Fruit fly (Drosophila melanogaster) whole organism, embryonic: ENCODE data around the gene Oseg1.

Experiments
- Antp ChIP-seq: fragments of 200-800 bp; sonication (Bioruptor generic); optimal IDR thresholded peaks from 3 replicates; lab custom pipeline; 2016; ENCODE audit warnings: missing biosample characterization, missing genetic modification characterization
- CG11247 ChIP-seq: fragments of 200-800 bp; sonication (Bioruptor generic); IDR thresholded peaks from 2 replicates; pipeline ENCODE4 v1.3.6; 2022; ENCODE audit warnings: missing biosample characterization, missing genetic modification characterization
- CG12155 ChIP-seq: fragments of 200-800 bp; sonication (Bioruptor generic); optimal IDR thresholded peaks from 3 replicates; lab custom pipeline; 2016; ENCODE audit warnings: missing biosample characterization, missing genetic modification characterization
- CG13287 ChIP-seq: fragments of 200-800 bp; sonication (Bioruptor generic); IDR thresholded peaks from 2 replicates; pipeline ENCODE4 v1.3.6; 2022; ENCODE audit warnings: missing biosample characterization, missing genetic modification characterization; ENCODE audit not compliant: partially characterized antibody
- CG13296 ChIP-seq: fragments of 200-800 bp; sonication (Bioruptor generic); optimal IDR thresholded peaks from 3 replicates; lab custom pipeline; 2018; ENCODE audit warnings: missing biosample characterization, mild to moderate bottlenecking, missing genetic modification characterization
- CG14014 ChIP-seq: fragments of 200-800 bp; sonication (Bioruptor generic); IDR thresholded peaks from 2 replicates; pipeline ENCODE4 v1.3.6; 2022; ENCODE audit warnings: missing biosample characterization, missing genetic modification characterization
- CG14860 ChIP-seq: fragments of 200-800 bp; sonication (Bioruptor generic); IDR thresholded peaks from 3 replicates; pipeline ENCODE4 v1.3.6; 2022; ENCODE audit warnings: missing biosample characterization, missing genetic modification characterization; ENCODE audit not compliant: partially characterized antibody
- CG16813 ChIP-seq: fragments of 200-800 bp; sonication (Bioruptor generic); IDR thresholded peaks from 3 replicates; pipeline ENCODE4 v1.3.6; 2022; ENCODE audit warnings: missing biosample characterization, missing genetic modification characterization; ENCODE audit not compliant: partially characterized antibody
- CG17359 ChIP-seq: fragments of 200-800 bp; sonication (Bioruptor generic); optimal IDR thresholded peaks from 3 replicates; lab custom pipeline; 2018; ENCODE audit warnings: missing biosample characterization, mild to moderate bottlenecking, missing genetic modification characterization, moderate library complexity
- CG17568 ChIP-seq: fragments of 200-800 bp; sonication (Bioruptor generic); optimal IDR thresholded peaks from 2 replicates; lab custom pipeline; 2018; ENCODE audit warnings: missing biosample characterization, mild to moderate bottlenecking, missing genetic modification characterization, moderate library complexity
- CG2199 ChIP-seq: fragments of 200-800 bp; sonication (Bioruptor generic); IDR thresholded peaks from 3 replicates; pipeline ENCODE4 v1.3.6; 2022; ENCODE audit warnings: missing biosample characterization, missing genetic modification characterization
- CG34376 ChIP-seq: fragments of 200-800 bp; sonication (Bioruptor generic); optimal IDR thresholded peaks from 2 replicates; lab custom pipeline; 2018; ENCODE audit warnings: missing biosample characterization, mild to moderate bottlenecking, missing genetic modification characterization
- CG42726 ChIP-seq: fragments of 200-800 bp; sonication (Bioruptor generic); IDR thresholded peaks from 2 replicates; pipeline ENCODE4 v1.3.6; 2022; ENCODE audit warnings: missing biosample characterization, missing genetic modification characterization; ENCODE audit not compliant: partially characterized antibody
- CG43689 ChIP-seq: fragments of 200-800 bp; sonication (Bioruptor generic); IDR thresholded peaks from 2 replicates; pipeline ENCODE4 v1.3.6; 2022; ENCODE audit warnings: missing biosample characterization, missing genetic modification characterization
- CG4424 ChIP-seq: fragments of 200-800 bp; sonication (Bioruptor generic); optimal IDR thresholded peaks from 3 replicates; lab custom pipeline; 2016; ENCODE audit warnings: missing biosample characterization, missing genetic modification characterization
- CG6654 ChIP-seq: fragments of 200-800 bp; sonication (Bioruptor generic); optimal IDR thresholded peaks from 2 replicates; lab custom pipeline; 2017; ENCODE audit warnings: missing biosample characterization, mild to moderate bottlenecking, missing genetic modification characterization
- CG6791 ChIP-seq: fragments of 200-800 bp; sonication (Bioruptor generic); IDR thresholded peaks from 3 replicates; pipeline ENCODE4 v1.3.6; 2022; ENCODE audit warnings: missing biosample characterization, missing genetic modification characterization; ENCODE audit not compliant: partially characterized antibody
- CG6854 ChIP-seq: fragments of 200-800 bp; sonication (Bioruptor generic); optimal IDR thresholded peaks from 3 replicates; lab custom pipeline; 2017; ENCODE audit warnings: missing biosample characterization, mild to moderate bottlenecking, missing genetic modification characterization
- CG8944 ChIP-seq: fragments of 200-800 bp; sonication (Bioruptor generic); optimal IDR thresholded peaks from 3 replicates; lab custom pipeline; 2016; ENCODE audit warnings: missing biosample characterization, missing genetic modification characterization
- CG9727 ChIP-seq: fragments of 200-800 bp; sonication (Bioruptor generic); optimal IDR thresholded peaks from 3 replicates; lab custom pipeline; 2017; ENCODE audit warnings: missing biosample characterization, mild to moderate bottlenecking, missing genetic modification characterization
- CHES-1-like ChIP-seq: fragments of 200-800 bp; sonication (Bioruptor generic); optimal IDR thresholded peaks from 2 replicates; lab custom pipeline; 2016; ENCODE audit warnings: missing biosample characterization, missing genetic modification characterization
- CTCF ChIP-seq: fragments of 200-800 bp; sonication (Bioruptor generic); optimal IDR thresholded peaks from 2 replicates; lab custom pipeline; 2017; ENCODE audit warnings: missing biosample characterization, mild to moderate bottlenecking, missing genetic modification characterization, moderate library complexity
- Dll ChIP-seq: fragments of 200-800 bp; sonication (Bioruptor generic); IDR thresholded peaks from 4 replicates; pipeline ENCODE4 v1.3.6; 2022; ENCODE audit warnings: missing biosample characterization, missing genetic modification characterization; ENCODE audit not compliant: partially characterized antibody
- Drgx ChIP-seq: fragments of 200-800 bp; sonication (Bioruptor generic); IDR thresholded peaks from 2 replicates; pipeline ENCODE4 v1.3.6; 2022; ENCODE audit warnings: missing biosample characterization, missing genetic modification characterization
- E2f2 ChIP-seq: fragments of 200-800 bp; sonication (Bioruptor generic); IDR thresholded peaks from 2 replicates; pipeline ENCODE4 v1.3.6; 2022; ENCODE audit warnings: missing biosample characterization, missing genetic modification characterization
- Eip74EF ChIP-seq, 2 experiments: fragments of 200-800 bp in 1 of 2; fragments of >200 bp in 1 of 2; sonication (Bioruptor generic) in 1 of 2; optimal IDR thresholded peaks; 2 replicates each; lab custom pipeline; 2017 to 2019; ENCODE audit warnings: missing biosample characterization in 2 of 2, missing genetic modification characterization in 2 of 2, mild to moderate bottlenecking in 1 of 2, moderate library complexity in 1 of 2
- Ets65A ChIP-seq: fragments of 200-800 bp; sonication (Bioruptor generic); peaks from one replicate; lab custom pipeline; 2016; ENCODE audit warnings: missing biosample characterization, missing genetic modification characterization
- HmgZ ChIP-seq: fragments of 200-800 bp; sonication (Bioruptor generic); optimal IDR thresholded peaks from 2 replicates; lab custom pipeline; 2018; ENCODE audit warnings: missing biosample characterization, mild to moderate bottlenecking, missing genetic modification characterization
- Hr3 ChIP-seq: fragments of 200-800 bp; sonication (Bioruptor generic); optimal IDR thresholded peaks from 3 replicates; lab custom pipeline; 2016; ENCODE audit warnings: missing biosample characterization, missing genetic modification characterization
- Opbp ChIP-seq: fragments of 200-800 bp; sonication (Bioruptor generic); IDR thresholded peaks from 3 replicates; pipeline ENCODE4 v1.3.6; 2022; ENCODE audit warnings: missing biosample characterization, missing genetic modification characterization; ENCODE audit not compliant: partially characterized antibody
- Rfx ChIP-seq: fragments of 200-800 bp; sonication (Bioruptor generic); IDR thresholded peaks from 2 replicates; pipeline ENCODE4 v1.3.6; 2022; ENCODE audit warnings: missing biosample characterization, missing genetic modification characterization
- Side ChIP-seq: fragments of 200-800 bp; sonication (Bioruptor generic); optimal IDR thresholded peaks from 2 replicates; lab custom pipeline; 2016; ENCODE audit warnings: missing biosample characterization, missing genetic modification characterization
- Spps ChIP-seq: fragments of 200-800 bp; sonication (Bioruptor generic); optimal IDR thresholded peaks from 2 replicates; lab custom pipeline; 2018; ENCODE audit warnings: missing biosample characterization, mild to moderate bottlenecking, missing genetic modification characterization
- ato ChIP-seq: fragments of 200-800 bp; sonication (Bioruptor generic); IDR thresholded peaks from 2 replicates; pipeline ENCODE4 v1.3.6; 2022; ENCODE audit warnings: missing biosample characterization, missing genetic modification characterization; ENCODE audit not compliant: partially characterized antibody
- bbx ChIP-seq: fragments of 200-800 bp; sonication (Bioruptor generic); IDR thresholded peaks from 2 replicates; pipeline ENCODE4 v1.3.6; 2022; ENCODE audit warnings: missing biosample characterization, missing genetic modification characterization; ENCODE audit not compliant: partially characterized antibody
- chinmo ChIP-seq: fragments of 200-800 bp; sonication (Bioruptor generic); IDR thresholded peaks from 4 replicates; pipeline ENCODE4 v1.3.6; 2022; ENCODE audit warnings: missing biosample characterization, missing genetic modification characterization; ENCODE audit not compliant: partially characterized antibody
- en ChIP-seq: fragments of 200-800 bp; sonication (Bioruptor generic); optimal IDR thresholded peaks from 2 replicates; lab custom pipeline; 2016; ENCODE audit warnings: missing biosample characterization, missing genetic modification characterization
- exex ChIP-seq: fragments of 200-800 bp; sonication (Bioruptor generic); optimal IDR thresholded peaks from 4 replicates; lab custom pipeline; 2018; ENCODE audit warnings: missing biosample characterization, mild to moderate bottlenecking, missing genetic modification characterization, moderate library complexity
- ftz-f1 ChIP-seq: fragments of 200-800 bp; sonication (Bioruptor generic); optimal IDR thresholded peaks from 2 replicates; lab custom pipeline; 2016; ENCODE audit warnings: missing biosample characterization, missing genetic modification characterization
- knrl ChIP-seq: fragments of 200-800 bp; sonication (Bioruptor generic); IDR thresholded peaks from 3 replicates; pipeline ENCODE4 v1.3.6; 2022; ENCODE audit warnings: missing biosample characterization, missing genetic modification characterization; ENCODE audit not compliant: partially characterized antibody
- lov ChIP-seq, 2 experiments: fragments of 200-800 bp in 1 of 2; fragments of >200 bp in 1 of 2; sonication (Bioruptor generic) in 1 of 2; IDR thresholded peaks in 1 of 2; optimal IDR thresholded peaks in 1 of 2; 2 replicates in 1 of 2; 3 replicates in 1 of 2; pipeline versions ENCODE4 v1.3.6 to Lab custom; 2017 to 2022; ENCODE audit warnings: missing biosample characterization in 1 of 2, missing genetic modification characterization in 1 of 2
- sd ChIP-seq: fragments of 200-800 bp; sonication (Bioruptor generic); optimal IDR thresholded peaks from 3 replicates; lab custom pipeline; 2018; ENCODE audit warnings: missing biosample characterization, mild to moderate bottlenecking, missing genetic modification characterization, moderate library complexity
- tgo ChIP-seq: fragments of 200-800 bp; sonication (Bioruptor generic); IDR thresholded peaks from 3 replicates; pipeline ENCODE4 v1.3.6; 2022; ENCODE audit warnings: missing biosample characterization, missing genetic modification characterization
- tup ChIP-seq: fragments of 200-800 bp; sonication (Bioruptor generic); optimal IDR thresholded peaks from 2 replicates; lab custom pipeline; 2016; ENCODE audit warnings: missing biosample characterization, mild to moderate bottlenecking, missing genetic modification characterization, moderate library complexity
- usp ChIP-seq: fragments of >200 bp; optimal IDR thresholded peaks from 2 replicates; lab custom pipeline; 2017; ENCODE audit warnings: missing biosample characterization, missing genetic modification characterization
- vnd ChIP-seq: fragments of 200-800 bp; sonication (Bioruptor generic); IDR thresholded peaks from 3 replicates; pipeline ENCODE4 v1.3.6; 2022; ENCODE audit warnings: missing biosample characterization, missing genetic modification characterization; ENCODE audit not compliant: partially characterized antibody
- z ChIP-seq: fragments of 200-800 bp; sonication (Bioruptor generic); IDR thresholded peaks from 3 replicates; pipeline ENCODE4 v1.3.6; 2022; ENCODE audit warnings: missing biosample characterization, missing genetic modification characterization
- zfh1 ChIP-seq: fragments of 200-800 bp; sonication (Bioruptor generic); IDR thresholded peaks from 3 replicates; pipeline ENCODE4 v1.3.6; 2022; ENCODE audit warnings: missing biosample characterization, missing genetic modification characterization

The Oseg1 gene

dm6 chr3L:8394944-8395343, 17.7 kb downstream of the Oseg1 start (continued):
- TF ChIP-seq Dll (GFP tag; lab: Robert Waterston, UW) (no peak), CG4424 (GFP tag; lab: Kevin White, UChicago) (no peak), CG14860 (GFP tag; lab: Robert Waterston, UW) (peak; percentile 55; the same call in 2 of the 3 replicates), Side (GFP tag; lab: Kevin White, UChicago) (no peak), E2f2 (GFP tag; lab: Robert Waterston, UW) (peak; percentile 81), CG13296 (GFP tag; lab: Kevin White, UChicago) (no peak), CG6791 (GFP tag; lab: Robert Waterston, UW) (peak; percentile 63), ato (0 out of 2 replicates have a peak, but pooled peaks have one; percentile 25), CG2199 (GFP tag; lab: Robert Waterston, UW) (peak; percentile 89), CG16813 (0 out of 3 replicates have a peak, but pooled peaks have one; percentile 25), tgo (GFP tag; lab: Robert Waterston, UW) (no peak), CG6654 (GFP tag; lab: Kevin White, UChicago) (peak; percentile 100), CG13287 (GFP tag; lab: Robert Waterston, UW) (peak; percentile 24; the same call in 1 of the 2 replicates), knrl (GFP tag; lab: Robert Waterston, UW) (peak; percentile 63), Hr3 (GFP tag; lab: Kevin White, UChicago) (no peak), Drgx (GFP tag; lab: Robert Waterston, UW) (0 out of 2 replicates have a peak, but pooled peaks have one; percentile 15), sd (peak; percentile 100), Opbp (GFP tag; lab: Robert Waterston, UW) (peak; percentile 72), CG17568 (GFP tag; lab: Kevin White, UChicago) (no peak), z (GFP tag; lab: Robert Waterston, UW) (no peak), zfh1 (GFP tag; lab: Robert Waterston, UW) (0 out of 3 replicates have a peak, but pooled peaks have one; percentile 39), Rfx (GFP tag; lab: Robert Waterston, UW) (peak; percentile 35; the same call in 1 of the 2 replicates), bbx (GFP tag; lab: Robert Waterston, UW) (peak; percentile 46; the same call in 1 of the 2 replicates), lov (optimal IDR thresholded peaks at IDR 0.05; lab: Kevin White, UChicago) (no peak), lov (GFP tag; IDR thresholded peaks at IDR 0.05; lab: Robert Waterston, UW) (0 out of 3 replicates have a peak, but pooled peaks have one; percentile 42), CG42726 (GFP tag; lab: Robert Waterston, UW) (peak; percentile 53; the same call in 1 of the 2 replicates), Ets65A (GFP tag; lab: Kevin White, UChicago) (peak; percentile 72), CG6854 (GFP tag; lab: Kevin White, UChicago) (peak; percentile 53), HmgZ (tag; lab: Kevin White, UChicago) (peak; percentile 12), vnd (GFP tag; lab: Robert Waterston, UW) (peak; percentile 22; the same call in 1 of the 3 replicates), CTCF (peak; percentile 35), chinmo (GFP tag; lab: Robert Waterston, UW) (peak; percentile 65; the same call in 2 of the 4 replicates), CG14014 (GFP tag; lab: Robert Waterston, UW) (no peak)

dm6 chr3L:8394132-8394531, 18.5 kb downstream of the Oseg1 start:
- TF ChIP-seq exex (peak; percentile 83), ftz-f1 (no peak)

dm6 chr3L:8393549-8393948, 19.1 kb downstream of the Oseg1 start, which contains the start of gene Jon66Cii:
Jon66Cii (minus strand) TSS chr3L:8393649.
- TF ChIP-seq Eip74EF (GFP tag; optimal IDR thresholded peaks at IDR 0.05; lab: Kevin White, UChicago) (no peak), CG11247 (GFP tag; lab: Robert Waterston, UW) (no peak), CG34376 (GFP tag; lab: Kevin White, UChicago) (no peak), en (GFP tag; lab: Kevin White, UChicago) (no peak), CG12155 (GFP tag; lab: Kevin White, UChicago) (no peak), Spps (tag; lab: Kevin White, UChicago) (no peak), CG13287 (GFP tag; lab: Robert Waterston, UW) (no peak), CG9727 (GFP tag; lab: Kevin White, UChicago) (no peak), CHES-1-like (no peak), usp (GFP tag; lab: Kevin White, UChicago) (no peak), CG8944 (GFP tag; lab: Kevin White, UChicago) (no peak), CG17359 (no peak), Antp (GFP tag; lab: Kevin White, UChicago) (no peak), tup (GFP tag; lab: Kevin White, UChicago) (no peak), CG43689 (GFP tag; lab: Robert Waterston, UW) (no peak)
